Fruit fly (Drosophila melanogaster) whole organism, larva: ENCODE data around the gene CG14881.

Source experiments
- noc ChIP-seq: fragments of 200-800 bp; sonication (Bioruptor generic); optimal IDR thresholded peaks from 3 replicates; lab custom pipeline; 2019; ENCODE audit warnings: missing biosample characterization, mild to moderate bottlenecking, missing genetic modification characterization, moderate library complexity

CG14881 gene

dm6 chr3R:16432665-16433065 lies 2.0 kb upstream of the CG14881 start, which contains the start of gene Fntb:
Fntb (plus strand) TSS chr3R:16432998.
- TF ChIP-seq noc (tag; lab: Kevin White, UChicago), result peak; percentile 85

DNA sequence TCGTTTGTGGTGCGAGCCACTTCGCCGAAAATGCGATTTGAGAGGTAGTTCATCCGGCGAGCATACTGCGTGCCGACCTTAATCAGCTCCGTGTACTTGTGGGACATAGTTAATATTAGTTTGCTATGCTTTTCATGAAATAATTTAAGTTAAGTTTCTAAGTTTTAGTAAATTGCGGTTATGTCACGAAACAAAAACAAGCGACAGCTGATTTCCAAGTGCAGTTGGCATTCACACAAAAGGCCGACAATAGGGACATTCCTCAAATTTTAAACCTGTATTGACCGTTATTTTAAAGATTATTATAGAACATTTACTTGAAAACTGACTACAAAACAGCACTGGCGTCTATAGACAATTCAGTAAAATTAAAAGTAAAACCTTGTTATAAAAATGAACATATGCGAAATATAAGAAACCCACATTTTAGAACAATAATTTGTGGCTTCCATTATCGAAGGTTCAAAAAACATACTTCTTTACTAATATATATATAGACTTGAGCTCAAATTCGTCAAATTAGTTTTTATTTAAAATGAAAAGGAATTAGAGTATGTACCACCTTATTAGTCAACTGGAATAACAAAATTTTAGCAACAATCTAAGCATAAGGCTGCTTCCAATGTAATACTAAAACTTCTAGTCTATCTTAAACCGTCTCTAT lies 1.8 kb downstream of the CG14881 start, which contains the start of gene mRpS33:
mRpS33 (minus strand) TSS at position 224 of the 664 bp plus-strand sequence.
- no peak for TF ChIP-seq noc (tag; lab: Kevin White, UChicago)

DNA sequence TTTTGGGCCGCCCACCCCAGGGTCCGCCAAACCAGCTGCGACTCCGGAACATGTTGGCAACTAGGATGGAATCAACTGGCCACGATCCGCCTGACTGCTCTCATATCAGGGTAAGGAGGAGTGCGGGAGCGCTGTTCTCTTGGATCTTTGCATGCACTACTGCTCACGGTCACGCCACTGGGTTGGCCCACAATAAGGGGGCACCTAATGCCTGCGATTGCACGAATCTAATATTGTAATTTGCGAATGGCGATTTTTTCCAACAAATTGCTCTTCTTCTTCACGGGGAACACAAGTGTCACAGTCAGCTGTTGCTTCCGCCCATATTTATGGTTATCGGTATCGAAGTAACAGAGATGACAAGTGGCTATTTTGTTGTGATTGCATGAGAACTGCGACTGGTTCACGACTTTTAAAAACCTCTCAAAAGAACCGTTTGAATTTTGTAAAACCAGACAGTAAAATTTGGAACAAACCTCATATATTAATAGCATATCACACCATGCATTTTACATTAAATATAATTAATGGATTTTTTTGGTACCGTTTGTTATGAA lies 6.7 kb downstream of the CG14881 start, which contains the start of gene ema:
ema (minus strand) TSS at position 295 of the 557 bp plus-strand sequence.
- no peak for TF ChIP-seq noc (tag; lab: Kevin White, UChicago)

DNA sequence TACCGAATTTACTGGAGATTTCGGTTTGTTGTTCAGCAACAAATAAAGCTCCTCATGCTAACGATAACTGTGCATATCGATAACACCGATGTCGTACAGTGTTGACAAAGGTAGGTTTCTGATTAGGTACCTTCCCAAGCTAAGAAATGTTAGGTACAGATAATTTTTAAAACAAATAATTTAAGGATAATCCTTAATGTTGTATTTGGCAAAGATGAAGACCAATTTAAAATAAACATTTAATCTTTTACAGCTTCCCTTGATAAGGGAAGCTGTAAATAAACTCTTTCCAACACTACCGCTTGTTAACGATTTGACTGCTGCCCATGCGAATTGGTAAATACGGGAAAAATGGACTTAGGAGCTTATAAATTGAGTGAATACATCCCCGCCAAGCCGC lies 8.2 kb downstream of the CG14881 start, which contains the start of the genes Ttc1 and CG14882:
Ttc1 (minus strand) TSS at position 71 of the 400 bp plus-strand sequence.
CG14882 (plus strand) TSS at position 271 of the 400 bp plus-strand sequence.
- TF ChIP-seq noc (tag; lab: Kevin White, UChicago), result peak; percentile 86

DNA sequence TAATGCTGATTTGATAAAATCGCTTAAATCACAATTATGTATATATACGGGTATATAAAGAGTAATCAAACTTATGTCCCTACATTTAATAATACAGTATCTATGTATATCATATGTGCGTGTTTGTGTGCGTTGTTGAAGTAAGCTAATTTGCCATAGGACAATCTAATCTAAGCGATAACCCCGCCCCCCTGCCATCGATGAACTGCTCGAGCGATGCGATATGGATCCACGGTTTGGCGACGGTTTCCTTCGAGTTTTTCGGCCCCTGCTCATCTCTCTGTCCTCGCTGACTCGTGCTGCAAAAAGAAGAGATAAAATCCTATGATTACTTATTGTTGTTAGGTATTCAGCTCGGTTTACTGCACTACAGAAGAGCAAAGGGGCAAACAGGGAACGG lies 12.1 kb downstream of the CG14881 start:
- peak; percentile 7 for TF ChIP-seq noc (tag; lab: Kevin White, UChicago)

- no peak for TF ChIP-seq noc (tag; lab: Kevin White, UChicago)
These were observed 12.8 kb downstream of the CG14881 start for dm6 chr3R:16447448-16448045.

dm6 chr3R:16448378-16449134 lies 13.9 kb downstream of the CG14881 start:
- peak; percentile 80 for TF ChIP-seq noc (tag; lab: Kevin White, UChicago)

DNA sequence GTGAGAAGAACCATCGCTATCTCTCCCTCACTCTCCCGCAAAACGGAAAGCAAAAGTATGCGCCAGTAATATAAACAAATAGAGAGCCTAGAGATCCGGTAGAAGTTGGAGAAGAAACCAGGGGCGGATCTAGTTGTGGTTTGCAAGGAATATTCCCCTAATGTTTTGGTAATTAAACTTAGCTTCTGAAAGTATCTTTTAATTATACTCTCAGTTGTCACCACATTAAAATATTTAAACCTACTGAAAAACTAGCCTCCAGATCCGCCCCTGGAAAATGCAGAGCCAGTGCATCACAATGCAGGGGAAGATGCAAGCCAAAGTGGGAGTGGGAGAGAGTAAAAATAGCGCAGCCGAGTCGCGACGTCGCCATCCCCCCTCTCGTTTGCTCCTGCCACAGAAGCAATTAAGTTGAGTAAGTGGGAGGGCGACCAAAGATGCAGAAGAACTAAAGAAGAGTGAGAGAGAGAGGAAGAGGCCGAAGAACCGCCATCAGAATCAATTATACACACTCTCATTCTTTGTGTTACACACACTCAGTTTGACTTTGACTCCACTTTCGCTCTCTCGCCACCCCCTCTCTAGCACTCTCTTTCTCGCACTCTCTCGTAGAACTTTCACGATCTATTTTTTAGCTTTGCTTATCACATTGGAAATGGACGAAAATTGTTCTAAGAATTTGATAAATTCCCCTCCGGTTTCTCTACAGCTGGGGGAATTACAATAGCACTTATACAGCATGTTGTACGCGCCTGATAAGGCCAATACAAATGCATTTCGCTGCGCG lies 14.7 kb downstream of the CG14881 start:
- TF ChIP-seq noc (tag; lab: Kevin White, UChicago), result peak; percentile 84

DNA sequence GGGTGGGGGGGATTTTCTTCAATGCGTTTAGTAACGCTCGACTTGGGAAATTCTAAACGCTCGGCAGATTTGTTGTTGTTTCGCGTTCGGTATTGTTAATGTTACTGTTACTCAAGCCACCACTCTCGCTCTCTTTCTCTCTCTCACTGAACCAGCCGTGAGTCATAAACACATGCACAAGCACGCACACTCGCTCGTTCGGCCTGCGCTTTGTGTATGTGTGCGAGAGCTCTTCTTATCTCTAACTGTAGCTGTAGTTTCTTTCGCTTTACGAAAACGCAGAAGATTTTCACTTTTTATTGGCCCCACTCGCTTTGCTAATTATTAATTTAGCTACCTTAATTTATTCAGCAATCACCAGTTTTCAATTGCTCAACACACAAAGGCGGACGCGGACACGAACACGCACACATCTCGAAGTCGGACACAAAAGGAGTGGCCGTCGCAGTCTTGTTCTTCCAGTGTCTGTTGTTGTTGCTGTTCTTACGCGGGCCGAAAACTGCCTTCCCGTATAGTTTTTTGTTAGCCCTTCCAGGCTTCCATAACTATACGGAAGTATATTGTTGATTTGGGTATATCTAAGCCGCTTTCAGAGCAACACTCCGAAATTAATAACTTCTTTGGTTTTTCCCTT lies 18.4 kb downstream of the CG14881 start:
- TF ChIP-seq noc (tag; lab: Kevin White, UChicago), result no peak

dm6 chr3R:16453597-16453996 lies 18.9 kb downstream of the CG14881 start, which contains the start of gene Pak3:
Pak3 (minus strand) TSS chr3R:16453821.
- no peak for TF ChIP-seq noc (tag; lab: Kevin White, UChicago)

- TF ChIP-seq noc (tag; lab: Kevin White, UChicago), result no peak
These were observed 19.5 kb downstream of the CG14881 start, which contains the start of gene CG10405 for dm6 chr3R:16454192-16454591. CG10405 (plus strand) TSS chr3R:16454492.

DNA sequence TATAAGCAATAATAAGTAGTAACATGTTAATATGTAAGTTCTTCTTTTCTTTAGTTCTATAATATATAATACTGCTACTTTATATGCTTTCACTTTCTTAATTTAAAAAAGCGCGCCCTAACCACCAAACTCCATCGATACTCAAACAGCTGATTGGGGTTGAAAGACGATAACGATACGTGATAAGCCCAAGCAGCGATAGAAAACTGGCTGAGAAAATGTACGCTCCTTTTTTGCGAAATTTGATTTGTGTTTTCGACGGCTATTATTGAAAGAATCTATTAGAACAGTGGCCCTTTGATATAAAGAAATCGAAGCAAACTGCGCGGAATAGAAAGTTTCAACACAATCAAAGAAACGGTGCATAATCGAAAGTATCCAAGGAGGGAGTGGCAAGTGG lies 21.2 kb downstream of the CG14881 start, which contains the start of gene CG14883:
CG14883 (plus strand) TSS at position 178 of the 400 bp plus-strand sequence.
- no peak for TF ChIP-seq noc (tag; lab: Kevin White, UChicago)

DNA sequence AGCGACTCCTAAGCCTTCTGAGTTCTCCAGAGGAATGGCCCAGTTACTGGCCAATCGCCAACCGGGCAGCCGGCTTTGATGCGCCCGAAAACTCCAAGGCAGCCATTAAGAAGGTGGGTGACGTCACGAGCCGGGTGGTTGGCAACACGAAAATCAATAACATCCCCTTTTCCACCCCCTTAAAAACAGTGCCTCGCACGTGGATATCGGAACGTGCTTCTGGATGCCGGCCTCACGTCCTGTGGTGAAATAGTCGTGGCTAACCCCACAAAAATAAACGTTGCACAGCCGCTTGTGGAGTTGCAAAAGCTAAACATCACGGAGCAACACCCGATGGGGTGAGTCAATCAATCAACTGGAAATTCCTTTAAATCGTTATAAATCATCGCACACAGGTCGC lies 21.9 kb downstream of the CG14881 start:
- no peak for TF ChIP-seq noc (tag; lab: Kevin White, UChicago)

DNA sequence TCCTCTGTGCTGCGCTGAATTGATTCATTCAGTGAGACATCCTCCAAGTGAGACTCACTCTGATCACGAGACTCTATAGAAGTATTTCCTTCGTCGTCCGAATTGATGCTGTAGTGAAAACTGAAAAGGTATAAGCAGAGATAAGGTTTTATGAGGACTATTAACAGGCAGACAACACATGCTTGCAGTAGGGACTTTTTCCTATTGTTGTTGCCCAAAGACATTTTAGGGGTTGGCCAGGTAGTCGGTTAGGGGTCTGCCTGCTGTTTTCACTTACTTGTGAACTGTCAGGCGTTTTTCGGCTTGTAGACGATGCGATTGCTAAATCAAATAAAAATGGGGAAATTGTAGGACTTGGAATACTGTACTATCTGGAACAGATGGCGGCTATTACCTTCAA lies 33.9 kb downstream of the CG14881 start:
- TF ChIP-seq noc (tag; lab: Kevin White, UChicago), result no peak
